Fruit fly (Drosophila melanogaster) whole organism, embryonic: ENCODE results near the gene CG15027.
A peak's percentile ranks its signal among the peaks of the same experiment; 100 is the strongest.

Source experiments
- Aef1 ChIP-seq: fragments of 200-800 bp; sonication (Bioruptor generic); IDR thresholded peaks from 3 replicates; pipeline ENCODE4 v1.3.6; 2022; ENCODE audit warnings: missing biosample characterization, missing genetic modification characterization
- Atf6 ChIP-seq: fragments of 200-800 bp; sonication (Bioruptor generic); IDR thresholded peaks from 2 replicates; pipeline ENCODE4 v1.3.6; 2022; ENCODE audit warnings: missing biosample characterization, missing genetic modification characterization
- BEAF-32 ChIP-seq: fragments of 200-800 bp; sonication (Bioruptor generic); optimal IDR thresholded peaks from 3 replicates; lab custom pipeline; 2017; ENCODE audit warnings: missing biosample characterization, missing genetic modification characterization, mild to moderate bottlenecking, moderate library complexity, missing genetic modification reagents
- CG10209 ChIP-seq: fragments of 200-800 bp; sonication (Bioruptor generic); optimal IDR thresholded peaks from 3 replicates; lab custom pipeline; 2017; ENCODE audit warnings: missing biosample characterization, mild to moderate bottlenecking, missing genetic modification characterization, missing genetic modification reagents
- CG10274 ChIP-seq: fragments of 200-800 bp; sonication (Bioruptor generic); optimal IDR thresholded peaks from 3 replicates; lab custom pipeline; 2017; ENCODE audit warnings: missing biosample characterization, mild to moderate bottlenecking, missing genetic modification characterization
- CG11247 ChIP-seq: fragments of 200-800 bp; sonication (Bioruptor generic); IDR thresholded peaks from 2 replicates; pipeline ENCODE4 v1.3.6; 2022; ENCODE audit warnings: missing biosample characterization, missing genetic modification characterization
- CG11398 ChIP-seq: fragments of 200-800 bp; sonication (Bioruptor generic); optimal IDR thresholded peaks from 2 replicates; lab custom pipeline; 2016; ENCODE audit warnings: missing biosample characterization, missing genetic modification characterization
- CG12219 ChIP-seq: fragments of 200-800 bp; sonication (Bioruptor generic); optimal IDR thresholded peaks from 3 replicates; lab custom pipeline; 2018; ENCODE audit warnings: missing biosample characterization, mild to moderate bottlenecking, missing genetic modification characterization
- CG1233 ChIP-seq: fragments of 200-800 bp; sonication (Bioruptor generic); optimal IDR thresholded peaks from 4 replicates; lab custom pipeline; 2018; ENCODE audit warnings: missing biosample characterization, mild to moderate bottlenecking, missing genetic modification characterization
- CG12659 ChIP-seq: fragments of 200-800 bp; sonication (Bioruptor generic); optimal IDR thresholded peaks from 3 replicates; lab custom pipeline; 2017; ENCODE audit warnings: mild to moderate bottlenecking, missing biosample characterization, missing genetic modification reagents, missing genetic modification characterization
- CG14050 ChIP-seq: fragments of 200-800 bp; sonication (Bioruptor generic); IDR thresholded peaks from 3 replicates; pipeline ENCODE4 v1.3.6; 2022; ENCODE audit warnings: missing biosample characterization, missing genetic modification characterization
- CG14965 ChIP-seq: fragments of 200-800 bp; sonication (Bioruptor generic); optimal IDR thresholded peaks from 2 replicates; lab custom pipeline; 2016; ENCODE audit warnings: missing biosample characterization, missing genetic modification characterization, borderline replicate concordance
- CG15514 ChIP-seq: fragments of 200-800 bp; sonication (Bioruptor generic); optimal IDR thresholded peaks from 3 replicates; lab custom pipeline; 2017; ENCODE audit warnings: missing biosample characterization, missing genetic modification characterization, mild to moderate bottlenecking, moderate library complexity, missing genetic modification reagents
- CG17802 ChIP-seq: fragments of 200-800 bp; sonication (Bioruptor generic); optimal IDR thresholded peaks from 2 replicates; lab custom pipeline; 2018; ENCODE audit warnings: missing biosample characterization, mild to moderate bottlenecking, missing genetic modification characterization, moderate library complexity
- CG18599 ChIP-seq: fragments of 200-800 bp; sonication (Bioruptor generic); optimal IDR thresholded peaks from 3 replicates; lab custom pipeline; 2017; ENCODE audit warnings: missing biosample characterization, missing genetic modification characterization, mild to moderate bottlenecking, moderate library complexity, missing genetic modification reagents
- CG31441 ChIP-seq: fragments of 200-800 bp; sonication (Bioruptor generic); IDR thresholded peaks from 2 replicates; pipeline ENCODE4 v1.3.6; 2022; ENCODE audit warnings: missing biosample characterization, missing genetic modification characterization
- CG3163 ChIP-seq: fragments of 200-800 bp; sonication (Bioruptor generic); optimal IDR thresholded peaks from 3 replicates; lab custom pipeline; 2016; ENCODE audit warnings: missing biosample characterization, missing genetic modification characterization
- CG4730 ChIP-seq: fragments of 200-800 bp; sonication (Bioruptor generic); IDR thresholded peaks from 2 replicates; pipeline ENCODE4 v1.3.6; 2022; ENCODE audit warnings: missing biosample characterization, missing genetic modification characterization
- CG6689 ChIP-seq: fragments of 200-800 bp; sonication (Bioruptor generic); IDR thresholded peaks from 2 replicates; pipeline ENCODE4 v1.3.6; 2022; ENCODE audit warnings: missing biosample characterization, missing genetic modification characterization
- CG7372 ChIP-seq: fragments of 200-800 bp; sonication (Bioruptor generic); IDR thresholded peaks from 2 replicates; pipeline ENCODE4 v1.3.6; 2022; ENCODE audit warnings: missing biosample characterization, missing genetic modification characterization
- CG9609 ChIP-seq: fragments of 200-800 bp; sonication (Bioruptor generic); optimal IDR thresholded peaks from 3 replicates; lab custom pipeline; 2016; ENCODE audit warnings: missing biosample characterization, missing genetic modification characterization
- E2f2 ChIP-seq: fragments of 200-800 bp; sonication (Bioruptor generic); IDR thresholded peaks from 2 replicates; pipeline ENCODE4 v1.3.6; 2022; ENCODE audit warnings: missing biosample characterization, missing genetic modification characterization
- Gug ChIP-seq: fragments of 200-800 bp; sonication (Bioruptor generic); IDR thresholded peaks from 4 replicates; pipeline ENCODE4 v1.3.6; 2022; ENCODE audit warnings: missing biosample characterization, missing genetic modification characterization
- H15 ChIP-seq: fragments of 200-800 bp; sonication (Bioruptor generic); IDR thresholded peaks from 3 replicates; pipeline ENCODE4 v1.3.6; 2022; ENCODE audit warnings: missing biosample characterization, missing genetic modification characterization
- HLHmδ ChIP-seq: fragments of 200-800 bp; sonication (Bioruptor generic); optimal IDR thresholded peaks from 2 replicates; lab custom pipeline; 2018; ENCODE audit warnings: missing biosample characterization, mild to moderate bottlenecking, missing genetic modification characterization, moderate library complexity
- MBD-R2 ChIP-seq: fragments of 200-800 bp; sonication (Bioruptor generic); IDR thresholded peaks from 2 replicates; pipeline ENCODE4 v1.3.6; 2022; ENCODE audit warnings: missing biosample characterization, missing genetic modification characterization
- Med ChIP-seq: fragments of 200-800 bp; sonication (Bioruptor generic); peaks from one replicate; lab custom pipeline; 2016; ENCODE audit warnings: missing biosample characterization, missing genetic modification characterization, mild to moderate bottlenecking, inconsistent platforms, moderate library complexity
- Mes4 ChIP-seq: fragments of 200-800 bp; sonication (Bioruptor generic); optimal IDR thresholded peaks from 2 replicates; lab custom pipeline; 2016; ENCODE audit warnings: missing biosample characterization, missing genetic modification characterization
- NFAT ChIP-seq: fragments of 200-800 bp; sonication (Bioruptor generic); IDR thresholded peaks from 2 replicates; pipeline ENCODE4 v1.3.6; 2022; ENCODE audit warnings: missing biosample characterization, missing genetic modification characterization
- Nf-YA ChIP-seq: fragments of 200-800 bp; sonication (Bioruptor generic); IDR thresholded peaks from 2 replicates; pipeline ENCODE4 v1.3.6; 2022; ENCODE audit warnings: missing biosample characterization, missing genetic modification characterization
- Nf-YC ChIP-seq: fragments of 200-800 bp; optimal IDR thresholded peaks from 3 replicates; lab custom pipeline; 2019; ENCODE audit warnings: missing biosample characterization, mild to moderate bottlenecking, missing genetic modification characterization, moderate library complexity
- Pdp1 ChIP-seq, 2 experiments: fragments of 200-800 bp; sonication (Bioruptor generic); optimal IDR thresholded peaks; 3 replicates each; lab custom pipeline; 2016; ENCODE audit warnings: missing biosample characterization in 2 of 2, missing genetic modification characterization in 2 of 2, mild to moderate bottlenecking in 1 of 2, moderate library complexity in 1 of 2
- Ssrp ChIP-seq: fragments of 200-800 bp; sonication (Bioruptor generic); optimal IDR thresholded peaks from 2 replicates; lab custom pipeline; 2018; ENCODE audit warnings: missing biosample characterization, mild to moderate bottlenecking, missing genetic modification characterization, moderate library complexity
- Xrp1 ChIP-seq: fragments of 200-800 bp; sonication (Bioruptor generic); IDR thresholded peaks from 2 replicates; pipeline ENCODE4 v1.3.6; 2022; ENCODE audit warnings: missing biosample characterization, missing genetic modification characterization
- ara ChIP-seq: fragments of 200-800 bp; sonication (Bioruptor generic); IDR thresholded peaks from 2 replicates; pipeline ENCODE4 v1.3.6; 2022; ENCODE audit warnings: missing biosample characterization, missing genetic modification characterization
- croc ChIP-seq: fragments of 200-800 bp; sonication (Bioruptor generic); conservative IDR thresholded peaks from 3 replicates; pipeline ENCODE4 v1.3.6; 2022; ENCODE audit warnings: missing biosample characterization, missing genetic modification characterization
- dmrt99B ChIP-seq: fragments of 200-800 bp; sonication (Bioruptor generic); optimal IDR thresholded peaks from 2 replicates; lab custom pipeline; 2018; ENCODE audit warnings: missing biosample characterization, mild to moderate bottlenecking, missing genetic modification characterization, moderate library complexity
- esg ChIP-seq: fragments of 200-800 bp; sonication (Bioruptor generic); conservative IDR thresholded peaks from 2 replicates; pipeline ENCODE4 v1.3.6; 2022; ENCODE audit warnings: missing biosample characterization, missing genetic modification characterization
- fd3F ChIP-seq: fragments of 200-800 bp; sonication (Bioruptor generic); optimal IDR thresholded peaks from 2 replicates; lab custom pipeline; 2018; ENCODE audit warnings: missing biosample characterization, mild to moderate bottlenecking, missing genetic modification characterization, moderate library complexity
- gfzf ChIP-seq: fragments of 200-800 bp; sonication (Bioruptor generic); optimal IDR thresholded peaks from 2 replicates; lab custom pipeline; 2016; ENCODE audit warnings: missing biosample characterization, mild to moderate bottlenecking, missing genetic modification characterization, moderate library complexity
- grn ChIP-seq: fragments of 200-800 bp; sonication (Bioruptor generic); optimal IDR thresholded peaks from 3 replicates; lab custom pipeline; 2017; ENCODE audit warnings: missing biosample characterization, missing genetic modification characterization
- gsb ChIP-seq: fragments of 200-800 bp; sonication (Bioruptor generic); IDR thresholded peaks from 2 replicates; pipeline ENCODE4 v1.3.6; 2022; ENCODE audit warnings: missing biosample characterization, missing genetic modification characterization
- lab ChIP-seq: fragments of 200-800 bp; sonication (Bioruptor generic); optimal IDR thresholded peaks from 3 replicates; lab custom pipeline; 2017; ENCODE audit warnings: missing biosample characterization, missing genetic modification characterization, mild to moderate bottlenecking, moderate library complexity, missing genetic modification reagents
- lilli ChIP-seq: fragments of 200-800 bp; sonication (Bioruptor generic); optimal IDR thresholded peaks from 3 replicates; lab custom pipeline; 2016; ENCODE audit warnings: missing biosample characterization, missing genetic modification characterization
- nmo ChIP-seq: fragments of 200-800 bp; sonication (Bioruptor generic); optimal IDR thresholded peaks from 2 replicates; lab custom pipeline; 2018; ENCODE audit warnings: missing biosample characterization, mild to moderate bottlenecking, missing genetic modification characterization, moderate library complexity
- run ChIP-seq: fragments of 200-800 bp; sonication (Bioruptor generic); optimal IDR thresholded peaks from 3 replicates; lab custom pipeline; 2018; ENCODE audit warnings: missing biosample characterization, mild to moderate bottlenecking, missing genetic modification characterization
- scrt ChIP-seq: fragments of 200-800 bp; sonication (Bioruptor generic); optimal IDR thresholded peaks from 2 replicates; lab custom pipeline; 2018; ENCODE audit warnings: missing biosample characterization, mild to moderate bottlenecking, missing genetic modification characterization, moderate library complexity
- tap ChIP-seq: fragments of 200-800 bp; optimal IDR thresholded peaks from 3 replicates; lab custom pipeline; 2019; ENCODE audit warnings: missing biosample characterization, mild to moderate bottlenecking, missing genetic modification characterization, moderate library complexity
- tup ChIP-seq: fragments of 200-800 bp; sonication (Bioruptor generic); optimal IDR thresholded peaks from 2 replicates; lab custom pipeline; 2016; ENCODE audit warnings: missing biosample characterization, mild to moderate bottlenecking, missing genetic modification characterization, moderate library complexity
- tx ChIP-seq: fragments of 200-800 bp; sonication (Bioruptor generic); optimal IDR thresholded peaks from 2 replicates; lab custom pipeline; 2016; ENCODE audit warnings: missing biosample characterization, missing genetic modification characterization

CG15027 gene

dm6 chrX:15120116-15120515 is 34.5 kb upstream of the CG15027 start (continued):
- TF ChIP-seq NFAT, result peak; percentile 10; the same call in 1 of the 2 replicates
- TF ChIP-seq Xrp1 (GFP tag; lab: Robert Waterston, UW), result 0 out of 2 replicates have a peak, but pooled peaks have one; percentile 25
- TF ChIP-seq CG9609 (GFP tag; lab: Kevin White, UChicago), result no peak
- peak; percentile 20; the same call in 1 of the 2 replicates for TF ChIP-seq MBD-R2 (GFP tag; lab: Robert Waterston, UW)
- 0 out of 2 replicates have a peak, but pooled peaks have one; percentile 6 for TF ChIP-seq CG4730
- TF ChIP-seq CG31441 (GFP tag; lab: Robert Waterston, UW), result peak; percentile 43
- peak; percentile 49 for TF ChIP-seq Aef1 (GFP tag; lab: Robert Waterston, UW)
- TF ChIP-seq Med (GFP tag; lab: Kevin White, UChicago), result peak; percentile 92
- peak; percentile 38 for TF ChIP-seq CG15514 (GFP tag; lab: Kevin White, UChicago)
- no peak for TF ChIP-seq Nf-YC (tag; lab: Kevin White, UChicago)
- TF ChIP-seq Mes4, result no peak
- TF ChIP-seq CG7372 (GFP tag; lab: Robert Waterston, UW), result peak; percentile 46; the same call in 1 of the 2 replicates
- TF ChIP-seq gsb (GFP tag; lab: Robert Waterston, UW), result 0 out of 2 replicates have a peak, but pooled peaks have one; percentile 27
- TF ChIP-seq CG1233 (GFP tag; lab: Kevin White, UChicago), result peak; percentile 11
- TF ChIP-seq BEAF-32 (GFP tag; lab: Kevin White, UChicago), result no peak
- TF ChIP-seq ara (GFP tag; lab: Robert Waterston, UW), result no peak
- TF ChIP-seq scrt (GFP tag; lab: Kevin White, UChicago), result peak; percentile 11
- TF ChIP-seq CG11247 (GFP tag; lab: Robert Waterston, UW), result peak; percentile 45; the same call in 1 of the 2 replicates
- TF ChIP-seq CG10209 (GFP tag; lab: Kevin White, UChicago), result peak; percentile 21
- no peak for TF ChIP-seq gfzf (GFP tag; lab: Kevin White, UChicago)
- TF ChIP-seq fd3F (GFP tag; lab: Kevin White, UChicago), result peak; percentile 6
- TF ChIP-seq esg (GFP tag; lab: Robert Waterston, UW), result peak; percentile 38; the same call in 1 of the 2 replicates
- TF ChIP-seq Pdp1 (GFP tag; optimal IDR thresholded peaks at IDR 0.05; lab: Kevin White, UChicago), result peak; percentile 21 to 26
- no peak for TF ChIP-seq Nf-YA
- TF ChIP-seq CG6689 (GFP tag; lab: Robert Waterston, UW), result 0 out of 2 replicates have a peak, but pooled peaks have one; percentile 46
- peak; percentile 33 for TF ChIP-seq nmo (GFP tag; lab: Kevin White, UChicago)
- TF ChIP-seq croc (GFP tag; lab: Robert Waterston, UW), result no peak
- no peak for TF ChIP-seq tx (GFP tag; lab: Kevin White, UChicago)
- TF ChIP-seq Ssrp (tag; lab: Kevin White, UChicago), result no peak
- TF ChIP-seq E2f2, result peak; percentile 17; the same call in 1 of the 2 replicates
- peak; percentile 18 for TF ChIP-seq run (tag; lab: Kevin White, UChicago)
- TF ChIP-seq CG11398 (GFP tag; lab: Kevin White, UChicago), result no peak
- TF ChIP-seq H15 (GFP tag; lab: Robert Waterston, UW), result 0 out of 3 replicates have a peak, but pooled peaks have one; percentile 16
- no peak for TF ChIP-seq CG3163 (GFP tag; lab: Kevin White, UChicago)
- TF ChIP-seq CG17802 (tag; lab: Kevin White, UChicago), result no peak
- TF ChIP-seq tup (GFP tag; lab: Kevin White, UChicago), result no peak
- no peak for TF ChIP-seq grn (GFP tag; lab: Kevin White, UChicago)
- TF ChIP-seq CG10274, result peak; percentile 4
- peak; percentile 9 for TF ChIP-seq CG12219
- peak; percentile 54 for TF ChIP-seq CG18599 (GFP tag; lab: Kevin White, UChicago)
- no peak for TF ChIP-seq CG14050 (GFP tag; lab: Robert Waterston, UW)
- peak; percentile 39 for TF ChIP-seq CG12659
- TF ChIP-seq Gug (GFP tag; lab: Robert Waterston, UW), result peak; percentile 17; the same call in 1 of the 4 replicates
- TF ChIP-seq Atf6, result peak; percentile 73
- peak; percentile 60 for TF ChIP-seq dmrt99B
- no peak for TF ChIP-seq HLHmδ (GFP tag; lab: Kevin White, UChicago)
- TF ChIP-seq CG14965, result no peak
- TF ChIP-seq tap (tag; lab: Kevin White, UChicago), result peak; percentile 23
- TF ChIP-seq lab (GFP tag; lab: Kevin White, UChicago), result peak; percentile 66
- TF ChIP-seq lilli (GFP tag; lab: Kevin White, UChicago), result peak; percentile 69
